Fruit fly (Drosophila melanogaster) whole organism, adult: ENCODE results near the gene Eig71Ed.

Experiments
- CG14711 ChIP-seq: fragments of 200-800 bp; sonication (Bioruptor generic); optimal IDR thresholded peaks from 2 replicates; lab custom pipeline; 2018; ENCODE audit warnings: missing biosample characterization, mild to moderate bottlenecking, missing genetic modification characterization, moderate library complexity
- CG1620 ChIP-seq: fragments of 200-800 bp; sonication (Bioruptor generic); optimal IDR thresholded peaks from 2 replicates; lab custom pipeline; 2016; ENCODE audit warnings: missing biosample characterization, missing genetic modification characterization
- CG33017 ChIP-seq: fragments of 200-800 bp; sonication (Bioruptor generic); optimal IDR thresholded peaks from 2 replicates; lab custom pipeline; 2018; ENCODE audit warnings: missing biosample characterization, mild to moderate bottlenecking, missing genetic modification characterization, moderate library complexity
- CG7045 ChIP-seq: fragments of 200-800 bp; sonication (Bioruptor generic); optimal IDR thresholded peaks from 2 replicates; lab custom pipeline; 2017; ENCODE audit warnings: missing biosample characterization, mild to moderate bottlenecking, missing genetic modification characterization
- Clk ChIP-seq: fragments of 200-800 bp; sonication (Bioruptor generic); optimal IDR thresholded peaks from 2 replicates; lab custom pipeline; 2017; ENCODE audit warnings: missing biosample characterization, missing genetic modification characterization
- Hr96 ChIP-seq: fragments of 200-800 bp; sonication (Bioruptor generic); optimal IDR thresholded peaks from 2 replicates; lab custom pipeline; 2016; ENCODE audit warnings: missing biosample characterization, missing genetic modification characterization
- pad ChIP-seq: fragments of 200-800 bp; sonication (Bioruptor generic); optimal IDR thresholded peaks from 3 replicates; lab custom pipeline; 2017; ENCODE audit warnings: missing biosample characterization, missing genetic modification characterization, mild to moderate bottlenecking, moderate library complexity, missing genetic modification reagents
- tj ChIP-seq: fragments of 200-800 bp; sonication (Bioruptor generic); optimal IDR thresholded peaks from 3 replicates; lab custom pipeline; 2017; ENCODE audit warnings: missing biosample characterization, mild to moderate bottlenecking, missing genetic modification characterization, moderate library complexity

dm6 chr3L:15641590-15642019 is 10.7 kb upstream of the Eig71Ed start:
- TF ChIP-seq CG14711 (tag; lab: Kevin White, UChicago) (no peak), Hr96 (GFP tag; lab: Kevin White, UChicago) (no peak), CG7045 (no peak), CG1620 (no peak), Clk (no peak), pad (GFP tag; lab: Kevin White, UChicago) (no peak), CG33017 (tag; lab: Kevin White, UChicago) (no peak), tj (GFP tag; lab: Kevin White, UChicago) (no peak)
